Fruit fly (Drosophila melanogaster): ENCODE data around the gene ssp3.

DNA sequence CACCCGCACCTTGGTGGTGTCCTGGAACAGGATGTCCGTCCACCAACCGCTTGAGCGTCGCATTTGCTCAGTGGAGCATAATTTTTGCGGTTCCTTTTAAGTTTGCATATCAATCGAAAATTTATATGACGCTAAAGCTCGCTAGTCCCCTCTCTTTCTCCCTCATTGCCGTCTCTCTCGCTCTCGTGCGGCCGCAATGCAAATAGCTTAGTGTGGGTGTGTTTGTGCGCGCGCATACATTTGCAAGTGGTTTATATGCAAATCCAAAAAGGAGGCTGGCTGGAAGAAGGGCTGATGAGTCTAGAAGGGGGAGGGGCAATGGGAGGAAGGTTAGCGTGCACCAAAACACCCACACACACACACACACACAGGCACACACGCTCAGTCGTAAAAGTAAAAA, 56.9 kb downstream of the ssp3 start:
- no peak for TF ChIP-seq psq (optimal IDR thresholded peaks at IDR 0.05)
- TF ChIP-seq EcR (GFP tag; optimal IDR thresholded peaks at IDR 0.05): no peak

Measured in whole organism.